Worm (Caenorhabditis elegans): ENCODE data around the gene F55A11.4.

- no peak for TF ChIP-seq jun-1 (tag; optimal IDR thresholded peaks at IDR 0.05)
- TF ChIP-seq nhr-6 (tag; optimal IDR thresholded peaks at IDR 0.05): no peak
- no peak for TF ChIP-seq gei-8 (GFP tag; optimal IDR thresholded peaks at IDR 0.05)
- no peak for TF ChIP-seq nhr-41 (GFP tag; IDR thresholded peaks at IDR 0.05)
- TF ChIP-seq vab-7 (GFP tag; IDR thresholded peaks at IDR 0.05): no peak
- TF ChIP-seq lsy-2 (tag; optimal IDR thresholded peaks at IDR 0.05): no peak
- TF ChIP-seq ztf-7 (tag; optimal IDR thresholded peaks at IDR 0.05): no peak
- no peak for TF ChIP-seq rbr-2 (tag; optimal IDR thresholded peaks at IDR 0.05)
- no peak for TF ChIP-seq nhr-77 (tag; optimal IDR thresholded peaks at IDR 0.05)
Measured at ce11 chrV:11732049-11732448, 38.2 kb upstream of the F55A11.4 start.
